Fruit fly (Drosophila melanogaster) whole organism, embryonic: ENCODE data around the gene CG17177.
A peak's percentile ranks its signal among the peaks of the same experiment; 100 is the strongest.

Experiments
- Bdp1 ChIP-seq: fragments of 200-800 bp; sonication (Bioruptor generic); optimal IDR thresholded peaks from 3 replicates; lab custom pipeline; 2016; ENCODE audit warnings: missing biosample characterization, missing genetic modification characterization
- Bgb ChIP-seq: fragments of 200-800 bp; sonication (Bioruptor generic); IDR thresholded peaks from 2 replicates; pipeline ENCODE4 v1.3.6; 2022; ENCODE audit warnings: missing biosample characterization, missing genetic modification characterization; ENCODE audit not compliant: partially characterized antibody
- CG10959 ChIP-seq: fragments of 200-800 bp; sonication (Bioruptor generic); IDR thresholded peaks from 2 replicates; pipeline ENCODE4 v1.3.6; 2022; ENCODE audit warnings: missing biosample characterization, missing genetic modification characterization
- CG11695 ChIP-seq: fragments of 200-800 bp; sonication (Bioruptor generic); IDR thresholded peaks from 3 replicates; pipeline ENCODE4 v1.3.6; 2022; ENCODE audit warnings: missing biosample characterization, missing genetic modification characterization
- CG12769 ChIP-seq: fragments of 200-800 bp; sonication (Bioruptor generic); optimal IDR thresholded peaks from 2 replicates; lab custom pipeline; 2019; ENCODE audit warnings: missing biosample characterization, mild to moderate bottlenecking, missing genetic modification characterization, moderate library complexity
- CG17612 ChIP-seq: fragments of 200-800 bp; sonication (Bioruptor generic); IDR thresholded peaks from 2 replicates; pipeline ENCODE4 v1.3.6; 2022; ENCODE audit warnings: missing biosample characterization, missing genetic modification characterization
- CG32532 ChIP-seq: fragments of 200-800 bp; sonication (Bioruptor generic); IDR thresholded peaks from 2 replicates; pipeline ENCODE4 v1.3.6; 2022; ENCODE audit warnings: missing biosample characterization, missing genetic modification characterization
- CG3281 ChIP-seq: fragments of 200-800 bp; sonication (Bioruptor generic); optimal IDR thresholded peaks from 3 replicates; lab custom pipeline; 2017; ENCODE audit warnings: missing biosample characterization, mild to moderate bottlenecking, missing genetic modification characterization
- CG42726 ChIP-seq: fragments of 200-800 bp; sonication (Bioruptor generic); IDR thresholded peaks from 2 replicates; pipeline ENCODE4 v1.3.6; 2022; ENCODE audit warnings: missing biosample characterization, missing genetic modification characterization; ENCODE audit not compliant: partially characterized antibody
- CG7745 ChIP-seq: fragments of 200-800 bp; sonication (Bioruptor generic); optimal IDR thresholded peaks from 2 replicates; lab custom pipeline; 2018; ENCODE audit warnings: missing biosample characterization, mild to moderate bottlenecking, missing genetic modification characterization, moderate library complexity
- CG7928 ChIP-seq: fragments of 200-800 bp; sonication (Bioruptor generic); optimal IDR thresholded peaks from 2 replicates; lab custom pipeline; 2017; ENCODE audit warnings: missing biosample characterization, mild to moderate bottlenecking, missing genetic modification characterization
- CG9797 ChIP-seq: fragments of 200-800 bp; sonication (Bioruptor generic); optimal IDR thresholded peaks from 3 replicates; lab custom pipeline; 2018; ENCODE audit warnings: missing biosample characterization, mild to moderate bottlenecking, missing genetic modification characterization
- Camta ChIP-seq: fragments of 200-800 bp; sonication (Bioruptor generic); optimal IDR thresholded peaks from 2 replicates; lab custom pipeline; 2016; ENCODE audit warnings: missing biosample characterization, missing genetic modification characterization
- HHEX ChIP-seq: fragments of 200-800 bp; sonication (Bioruptor generic); optimal IDR thresholded peaks from 3 replicates; lab custom pipeline; 2017; ENCODE audit warnings: missing biosample characterization, mild to moderate bottlenecking, missing genetic modification characterization, missing genetic modification reagents
- Hand ChIP-seq: fragments of 200-800 bp; sonication (Bioruptor generic); optimal IDR thresholded peaks from 2 replicates; lab custom pipeline; 2017; ENCODE audit warnings: mild to moderate bottlenecking, missing biosample characterization, missing genetic modification reagents, missing genetic modification characterization
- Hmx ChIP-seq: fragments of 200-800 bp; sonication (Bioruptor generic); optimal IDR thresholded peaks from 2 replicates; lab custom pipeline; 2016; ENCODE audit warnings: missing biosample characterization, missing genetic modification characterization
- Hr51 ChIP-seq, 2 experiments: fragments of 200-800 bp; sonication (Bioruptor generic); optimal IDR thresholded peaks; 2 replicates in 1 of 2; 3 replicates in 1 of 2; lab custom pipeline; 2016 to 2018; ENCODE audit warnings: missing biosample characterization in 2 of 2, missing genetic modification characterization in 2 of 2, mild to moderate bottlenecking in 1 of 2, moderate library complexity in 1 of 2
- Max ChIP-seq: fragments of 200-800 bp; sonication (Bioruptor generic); optimal IDR thresholded peaks from 2 replicates; lab custom pipeline; 2016; ENCODE audit warnings: missing biosample characterization, mild to moderate bottlenecking, missing genetic modification characterization
- Med ChIP-seq: fragments of 200-800 bp; sonication (Bioruptor generic); peaks from one replicate; lab custom pipeline; 2016; ENCODE audit warnings: missing biosample characterization, missing genetic modification characterization, mild to moderate bottlenecking, inconsistent platforms, moderate library complexity
- Six4 ChIP-seq: fragments of 200-800 bp; sonication (Bioruptor generic); optimal IDR thresholded peaks from 2 replicates; lab custom pipeline; 2016; ENCODE audit warnings: missing biosample characterization, missing genetic modification characterization
- Sry-β ChIP-seq: fragments of 200-800 bp; sonication (Bioruptor generic); optimal IDR thresholded peaks from 2 replicates; lab custom pipeline; 2018; ENCODE audit warnings: missing biosample characterization, mild to moderate bottlenecking, missing genetic modification characterization, moderate library complexity
- Stat92E ChIP-seq, 3 experiments: fragments of >200 bp in 2 of 3; fragments of 200-800 bp in 1 of 3; sonication (Bioruptor generic) in 1 of 3; optimal IDR thresholded peaks; 2 replicates each; lab custom pipeline; 2017 to 2019; ENCODE audit warnings: missing biosample characterization in 3 of 3, missing genetic modification characterization in 3 of 3, mild to moderate bottlenecking in 1 of 3, moderate library complexity in 1 of 3
- Trl ChIP-seq, 3 experiments: fragments of >200 bp in 2 of 3; fragments of 200-800 bp in 1 of 3; sonication (Bioruptor generic) in 1 of 3; optimal IDR thresholded peaks; 2 replicates in 1 of 3; 3 replicates in 2 of 3; lab custom pipeline; 2016 to 2017; ENCODE audit warnings: missing biosample characterization in 1 of 3, missing genetic modification characterization in 1 of 3
- az2 ChIP-seq: fragments of 200-800 bp; sonication (Bioruptor generic); optimal IDR thresholded peaks from 3 replicates; lab custom pipeline; 2016; ENCODE audit warnings: missing biosample characterization, missing genetic modification characterization
- bowl ChIP-seq: fragments of 200-800 bp; sonication (Bioruptor generic); IDR thresholded peaks from 2 replicates; pipeline ENCODE4 v1.3.6; 2022; ENCODE audit warnings: missing biosample characterization, missing genetic modification characterization
- chinmo ChIP-seq: fragments of 200-800 bp; sonication (Bioruptor generic); IDR thresholded peaks from 4 replicates; pipeline ENCODE4 v1.3.6; 2022; ENCODE audit warnings: missing biosample characterization, missing genetic modification characterization; ENCODE audit not compliant: partially characterized antibody
- crp ChIP-seq, 2 experiments: fragments of 200-800 bp; sonication (Bioruptor generic); optimal IDR thresholded peaks; 2 replicates in 1 of 2; 3 replicates in 1 of 2; lab custom pipeline; 2017; ENCODE audit warnings: missing biosample characterization in 2 of 2, missing genetic modification characterization in 2 of 2, mild to moderate bottlenecking in 1 of 2, moderate library complexity in 1 of 2
- dan ChIP-seq: fragments of 200-800 bp; sonication (Bioruptor generic); IDR thresholded peaks from 2 replicates; pipeline ENCODE4 v1.3.6; 2022; ENCODE audit warnings: missing biosample characterization, missing genetic modification characterization
- dm ChIP-seq: fragments of 200-800 bp; sonication (Bioruptor generic); optimal IDR thresholded peaks from 3 replicates; lab custom pipeline; 2016; ENCODE audit warnings: missing biosample characterization, missing genetic modification characterization
- dmrt99B ChIP-seq: fragments of 200-800 bp; sonication (Bioruptor generic); optimal IDR thresholded peaks from 2 replicates; lab custom pipeline; 2018; ENCODE audit warnings: missing biosample characterization, mild to moderate bottlenecking, missing genetic modification characterization, moderate library complexity
- fd3F ChIP-seq: fragments of 200-800 bp; sonication (Bioruptor generic); optimal IDR thresholded peaks from 2 replicates; lab custom pipeline; 2018; ENCODE audit warnings: missing biosample characterization, mild to moderate bottlenecking, missing genetic modification characterization, moderate library complexity
- gro ChIP-seq: fragments of 200-800 bp; sonication (Bioruptor generic); optimal IDR thresholded peaks from 2 replicates; lab custom pipeline; 2016; ENCODE audit warnings: missing biosample characterization, missing genetic modification characterization
- gsb-n ChIP-seq: fragments of 200-800 bp; sonication (Bioruptor generic); optimal IDR thresholded peaks from 3 replicates; lab custom pipeline; 2018; ENCODE audit warnings: missing biosample characterization, mild to moderate bottlenecking, missing genetic modification characterization
- nom ChIP-seq: fragments of 200-800 bp; sonication (Bioruptor generic); optimal IDR thresholded peaks from 2 replicates; lab custom pipeline; 2017; ENCODE audit warnings: missing biosample characterization, missing genetic modification characterization, mild to moderate bottlenecking, moderate library complexity, missing genetic modification reagents
- onecut ChIP-seq: fragments of 200-800 bp; sonication (Bioruptor generic); IDR thresholded peaks from 2 replicates; pipeline ENCODE4 v1.3.6; 2022; ENCODE audit warnings: missing biosample characterization, missing genetic modification characterization
- pan ChIP-seq, 4 experiments: fragments of >200 bp in 3 of 4; fragments of 200-800 bp in 1 of 4; sonication (Bioruptor generic) in 1 of 4; optimal IDR thresholded peaks in 3 of 4; IDR thresholded peaks in 1 of 4; 2 replicates each; pipeline versions ENCODE4 v1.3.6 to Lab custom; 2017 to 2022; ENCODE audit warnings: missing biosample characterization in 2 of 4, missing genetic modification characterization in 2 of 4, mixed read lengths in 1 of 4
- peb ChIP-seq: fragments of 200-800 bp; sonication (Bioruptor generic); IDR thresholded peaks from 2 replicates; pipeline ENCODE4 v1.3.6; 2022; ENCODE audit warnings: missing biosample characterization, missing genetic modification characterization
- run ChIP-seq: fragments of 200-800 bp; sonication (Bioruptor generic); optimal IDR thresholded peaks from 3 replicates; lab custom pipeline; 2018; ENCODE audit warnings: missing biosample characterization, mild to moderate bottlenecking, missing genetic modification characterization
- sd ChIP-seq: fragments of 200-800 bp; sonication (Bioruptor generic); optimal IDR thresholded peaks from 3 replicates; lab custom pipeline; 2018; ENCODE audit warnings: missing biosample characterization, mild to moderate bottlenecking, missing genetic modification characterization, moderate library complexity
- sens ChIP-seq: fragments of 200-800 bp; sonication (Bioruptor generic); peaks from one replicate; lab custom pipeline; 2016; ENCODE audit warnings: missing biosample characterization, missing genetic modification characterization
- slbo ChIP-seq: fragments of 200-800 bp; sonication (Bioruptor generic); IDR thresholded peaks from 2 replicates; pipeline ENCODE4 v1.3.6; 2022; ENCODE audit warnings: missing biosample characterization, missing genetic modification characterization
- slp2 ChIP-seq: fragments of 200-800 bp; sonication (Bioruptor generic); optimal IDR thresholded peaks from 2 replicates; lab custom pipeline; 2016; ENCODE audit warnings: missing biosample characterization, missing genetic modification characterization
- sqz ChIP-seq: fragments of 200-800 bp; sonication (Bioruptor generic); optimal IDR thresholded peaks from 3 replicates; lab custom pipeline; 2018; ENCODE audit warnings: missing biosample characterization, mild to moderate bottlenecking, missing genetic modification characterization
- tap ChIP-seq: fragments of 200-800 bp; optimal IDR thresholded peaks from 3 replicates; lab custom pipeline; 2019; ENCODE audit warnings: missing biosample characterization, mild to moderate bottlenecking, missing genetic modification characterization, moderate library complexity
- tin ChIP-seq: fragments of 200-800 bp; sonication (Bioruptor generic); optimal IDR thresholded peaks from 3 replicates; lab custom pipeline; 2016; ENCODE audit warnings: missing biosample characterization, missing genetic modification characterization
- tna ChIP-seq: fragments of 200-800 bp; sonication (Bioruptor generic); IDR thresholded peaks from 2 replicates; pipeline ENCODE4 v1.3.6; 2022; ENCODE audit warnings: missing biosample characterization, missing genetic modification characterization; ENCODE audit not compliant: partially characterized antibody
- trem ChIP-seq: fragments of 200-800 bp; optimal IDR thresholded peaks from 3 replicates; lab custom pipeline; 2019; ENCODE audit warnings: missing biosample characterization, mild to moderate bottlenecking, missing genetic modification characterization, moderate library complexity
- zfh1 ChIP-seq: fragments of 200-800 bp; sonication (Bioruptor generic); IDR thresholded peaks from 3 replicates; pipeline ENCODE4 v1.3.6; 2022; ENCODE audit warnings: missing biosample characterization, missing genetic modification characterization

CG17177 gene

DNA sequence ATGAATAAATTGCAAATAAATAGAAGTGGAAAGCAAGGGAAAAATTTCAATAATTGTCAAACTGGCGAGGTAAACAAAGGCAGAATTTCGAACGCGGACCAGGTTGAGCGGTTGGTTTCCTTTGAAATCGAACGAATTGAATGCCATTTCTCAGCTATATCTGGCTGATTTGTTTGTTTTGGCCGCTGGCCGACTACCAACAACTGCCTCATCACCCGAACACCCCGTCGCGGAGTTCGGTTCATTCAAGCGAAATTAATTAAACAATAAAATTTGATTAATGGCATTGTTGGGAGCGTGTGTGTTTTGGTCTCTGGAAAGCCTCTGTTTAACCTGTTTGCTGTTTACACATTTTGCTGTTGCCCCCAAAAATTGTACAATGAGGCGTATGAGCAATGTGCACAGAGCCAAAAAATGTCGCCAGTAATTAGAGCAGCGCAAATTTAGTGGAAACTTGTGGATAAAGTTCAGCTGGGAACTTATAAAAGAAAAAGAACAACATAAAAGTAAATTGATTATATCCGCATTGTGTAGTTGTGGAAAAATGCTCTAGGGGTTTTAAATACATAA lies 43.9 kb downstream of the CG17177 start (continued):
- TF ChIP-seq pan (optimal IDR thresholded peaks at IDR 0.05; lab: Kevin White, UChicago) (no peak), pan (GFP tag; optimal IDR thresholded peaks at IDR 0.05 in 1 of 2, IDR thresholded peaks at IDR 0.05 in 1 of 2) (peak in 1 of 2 experiments; percentile 11), CG7928 (GFP tag; lab: Kevin White, UChicago) (no peak), CG10959 (no peak), trem (tag; lab: Kevin White, UChicago) (no peak), sd (tag; lab: Kevin White, UChicago) (peak; percentile 72), tin (GFP tag; lab: Kevin White, UChicago) (no peak), CG3281 (GFP tag; lab: Kevin White, UChicago) (no peak), Bgb (GFP tag; lab: Robert Waterston, UW) (no peak), CG9797 (GFP tag; lab: Kevin White, UChicago) (no peak), tap (tag; lab: Kevin White, UChicago) (no peak), chinmo (GFP tag; lab: Robert Waterston, UW) (0 out of 4 replicates have a peak, but pooled peaks have one; percentile 53), gro (peak; percentile 39), Hmx (no peak), Med (GFP tag; lab: Kevin White, UChicago) (peak; percentile 73), slp2 (no peak), zfh1 (GFP tag; lab: Robert Waterston, UW) (peak; percentile 8; the same call in 1 of the 3 replicates), fd3F (GFP tag; lab: Kevin White, UChicago) (no peak), CG42726 (GFP tag; lab: Robert Waterston, UW) (no peak), nom (GFP tag; lab: Kevin White, UChicago) (no peak), CG17612 (GFP tag; lab: Robert Waterston, UW) (0 out of 2 replicates have a peak, but pooled peaks have one; percentile 5), Hr51 (GFP tag; optimal IDR thresholded peaks at IDR 0.05; lab: Kevin White, UChicago) (peak in 1 of 2 experiments; percentile 6), Hand (GFP tag; lab: Kevin White, UChicago) (no peak), CG32532 (no peak), CG12769 (tag; lab: Kevin White, UChicago) (peak; percentile 68)

DNA sequence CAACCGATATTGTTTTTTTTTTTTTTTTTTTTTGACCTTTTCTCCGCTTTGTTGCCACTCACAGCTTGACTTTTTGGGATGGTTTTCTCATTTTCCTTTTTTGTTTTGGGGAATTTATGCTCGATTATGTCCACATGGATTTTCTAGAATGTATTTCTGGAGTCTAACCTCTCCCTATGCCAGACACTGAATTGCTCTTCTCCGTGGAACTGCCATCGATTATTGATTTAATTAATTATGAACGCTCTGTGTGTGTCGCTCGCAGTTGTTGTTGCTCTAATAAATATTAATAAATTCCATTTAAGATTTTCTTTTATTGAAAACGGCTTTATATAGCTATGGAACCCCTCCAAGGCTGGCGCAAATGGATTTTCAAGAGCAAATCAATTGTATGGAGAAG lies 45.8 kb downstream of the CG17177 start:
- TF ChIP-seq tna (GFP tag; lab: Robert Waterston, UW) (no peak), HHEX (no peak), dm (no peak), CG42726 (GFP tag; lab: Robert Waterston, UW) (no peak), CG11695 (no peak), Trl (optimal IDR thresholded peaks at IDR 0.05; lab: Kevin White, UChicago) (no peak), Trl (GFP tag; optimal IDR thresholded peaks at IDR 0.05; lab: Kevin White, UChicago) (no peak), sens (GFP tag; lab: Kevin White, UChicago) (peak; percentile 68), sqz (GFP tag; lab: Kevin White, UChicago) (peak; percentile 67), az2 (GFP tag; lab: Kevin White, UChicago) (no peak), onecut (GFP tag; lab: Robert Waterston, UW) (no peak), Six4 (no peak), peb (no peak), Bdp1 (no peak), Camta (GFP tag; lab: Kevin White, UChicago) (no peak), dmrt99B (no peak), CG7745 (tag; lab: Kevin White, UChicago) (peak; percentile 12), bowl (GFP tag; lab: Robert Waterston, UW) (no peak), Max (GFP tag; lab: Kevin White, UChicago) (no peak), Stat92E (GFP tag; optimal IDR thresholded peaks at IDR 0.05; lab: Kevin White, UChicago) (peak in 1 of 3 experiments; percentile 24), gsb-n (peak; percentile 59), dan (GFP tag; lab: Robert Waterston, UW) (no peak), run (tag; lab: Kevin White, UChicago) (no peak), slbo (GFP tag; lab: Robert Waterston, UW) (no peak), crp (GFP tag; optimal IDR thresholded peaks at IDR 0.05; lab: Kevin White, UChicago) (no peak), Sry-β (GFP tag; lab: Kevin White, UChicago) (no peak)
